Worm (Caenorhabditis elegans) whole organism, mixed stage, embryonic: ENCODE measurements around the gene glc-4.

Experiments used
- blmp-1 ChIP-seq: fragments of 150-350 bp; optimal IDR thresholded peaks from 2 replicates; lab custom pipeline; 2014; ENCODE audit warnings: missing biosample characterization, missing genetic modification characterization
- nhr-237 ChIP-seq: fragments of 150-350 bp; optimal IDR thresholded peaks from 2 replicates; lab custom pipeline; 2014; ENCODE audit warnings: missing biosample characterization, missing genetic modification characterization
- pha-4 ChIP-seq: fragments of 150-350 bp; optimal IDR thresholded peaks from 2 replicates; lab custom pipeline; 2018; ENCODE audit warnings: missing biosample characterization, missing genetic modification reagents, missing genetic modification characterization
- unc-62 ChIP-seq: fragments of 150-350 bp; optimal IDR thresholded peaks from 2 replicates; lab custom pipeline; 2014; ENCODE audit warnings: missing biosample characterization, missing genetic modification reagents, missing genetic modification characterization
- ztf-11 ChIP-seq: fragments of 150-350 bp; optimal IDR thresholded peaks from 2 replicates; lab custom pipeline; 2014; ENCODE audit warnings: missing biosample characterization, missing genetic modification characterization

ce11 chrII:7176108-7176507 lies 1.4 kb upstream of the glc-4 start:
- no peak for TF ChIP-seq blmp-1 (tag; lab: Kevin White, UChicago)
- no peak for TF ChIP-seq pha-4
- no peak for TF ChIP-seq nhr-237 (tag; lab: Kevin White, UChicago)
- no peak for TF ChIP-seq unc-62
- no peak for TF ChIP-seq ztf-11
